Fruit fly (Drosophila melanogaster) Kc167 (cell line): ENCODE results near the gene CG31157.

ENCODE experiments used
- h ChIP-seq: fragments of >200 bp; optimal IDR thresholded peaks from 3 replicates; lab custom pipeline; 2018; ENCODE audit warnings: missing external identifiers
- psq ChIP-seq: fragments of >200 bp; optimal IDR thresholded peaks from 2 replicates; lab custom pipeline; 2017; ENCODE audit warnings: missing external identifiers
- ttk ChIP-seq: sonication (Bioruptor generic); optimal IDR thresholded peaks from 2 replicates; lab custom pipeline; 2017; ENCODE audit warnings: missing external identifiers

dm6 chr3R:13063746-13064592 lies 16.4 kb downstream of the CG31157 start:
- TF ChIP-seq ttk (lab: Kevin White, UChicago) (no peak), psq (lab: Kevin White, UChicago) (no peak), h (lab: Kevin White, UChicago) (no peak)
